Fruit fly (Drosophila melanogaster) whole organism, wandering third instar larva: Measurements from ENCODE around the gene CG13931.

Experiments
- CG32264 ChIP-seq: fragments of 200-800 bp; sonication (Bioruptor generic); optimal IDR thresholded peaks from 2 replicates; lab custom pipeline; 2016; ENCODE audit warnings: missing biosample characterization, missing genetic modification characterization
- GATAd ChIP-seq: sonication (Bioruptor generic); optimal IDR thresholded peaks from 2 replicates; lab custom pipeline; 2016; ENCODE audit warnings: missing biosample characterization, missing genetic modification characterization
- HLH106 ChIP-seq: fragments of 200-800 bp; optimal IDR thresholded peaks from 3 replicates; lab custom pipeline; 2019; ENCODE audit warnings: missing biosample characterization, mild to moderate bottlenecking, missing genetic modification characterization, moderate library complexity
- Hr78 ChIP-seq: fragments of >200 bp; optimal IDR thresholded peaks from 2 replicates; lab custom pipeline; 2017; ENCODE audit warnings: missing biosample characterization, missing genetic modification characterization
- Jra ChIP-seq: sonication (Bioruptor generic); optimal IDR thresholded peaks from 2 replicates; lab custom pipeline; 2016; ENCODE audit warnings: missing biosample characterization, missing genetic modification characterization
- br ChIP-seq: fragments of 200-800 bp; sonication (Bioruptor generic); optimal IDR thresholded peaks from 2 replicates; lab custom pipeline; 2016; ENCODE audit warnings: missing biosample characterization, missing genetic modification characterization
- fru ChIP-seq: fragments of 200-800 bp; sonication (Bioruptor generic); optimal IDR thresholded peaks from 3 replicates; lab custom pipeline; 2016; ENCODE audit warnings: missing biosample characterization, mild to moderate bottlenecking, missing genetic modification characterization
- h ChIP-seq: fragments of 200-800 bp; sonication (Bioruptor generic); optimal IDR thresholded peaks from 3 replicates; lab custom pipeline; 2016; ENCODE audit warnings: missing biosample characterization, mild to moderate bottlenecking, missing genetic modification characterization
- pan ChIP-seq: fragments of >200 bp; optimal IDR thresholded peaks from 2 replicates; lab custom pipeline; 2017
- psq ChIP-seq: fragments of 200-800 bp; sonication (Bioruptor generic); optimal IDR thresholded peaks from 3 replicates; lab custom pipeline; 2017; ENCODE audit warnings: missing biosample characterization, mild to moderate bottlenecking, missing genetic modification characterization, moderate library complexity
- sv ChIP-seq: fragments of 200-800 bp; sonication (Bioruptor generic); optimal IDR thresholded peaks from 3 replicates; lab custom pipeline; 2016; ENCODE audit warnings: missing biosample characterization, missing genetic modification characterization

- TF ChIP-seq HLH106 (tag; lab: Kevin White, UChicago) (no peak), fru (no peak), br (GFP tag; lab: Kevin White, UChicago) (no peak), Hr78 (GFP tag; lab: Kevin White, UChicago) (no peak), h (GFP tag; lab: Kevin White, UChicago) (no peak), sv (GFP tag; lab: Kevin White, UChicago) (no peak), psq (no peak), CG32264 (no peak), pan (lab: Kevin White, UChicago) (no peak), Jra (GFP tag; lab: Kevin White, UChicago) (no peak), GATAd (no peak)
Measured at dm6 chr3L:1664876-1665275, 37.3 kb downstream of the CG13931 start, which contains the start of the genes Srrm234 and CG7974.
